Worm (Caenorhabditis elegans): ENCODE measurements around the gene fip-3.
A peak's percentile ranks its signal among the peaks of the same experiment; 100 is the strongest.

The fip-3 gene

ce11 chrIII:8621002-8621401 is 31.7 kb upstream of the fip-3 start:
- TF ChIP-seq nfya-1 (tag; optimal IDR thresholded peaks at IDR 0.05) (peak; percentile 18), mec-3 (tag; optimal IDR thresholded peaks at IDR 0.05; ENCODE audit: borderline replicate concordance) (no peak)

ce11 chrIII:8620259-8620658 is 31.0 kb upstream of the fip-3 start:
- TF ChIP-seq hlh-15 (tag; optimal IDR thresholded peaks at IDR 0.05) (no peak), ama-1 (optimal IDR thresholded peaks at IDR 0.05) (no peak)

DNA sequence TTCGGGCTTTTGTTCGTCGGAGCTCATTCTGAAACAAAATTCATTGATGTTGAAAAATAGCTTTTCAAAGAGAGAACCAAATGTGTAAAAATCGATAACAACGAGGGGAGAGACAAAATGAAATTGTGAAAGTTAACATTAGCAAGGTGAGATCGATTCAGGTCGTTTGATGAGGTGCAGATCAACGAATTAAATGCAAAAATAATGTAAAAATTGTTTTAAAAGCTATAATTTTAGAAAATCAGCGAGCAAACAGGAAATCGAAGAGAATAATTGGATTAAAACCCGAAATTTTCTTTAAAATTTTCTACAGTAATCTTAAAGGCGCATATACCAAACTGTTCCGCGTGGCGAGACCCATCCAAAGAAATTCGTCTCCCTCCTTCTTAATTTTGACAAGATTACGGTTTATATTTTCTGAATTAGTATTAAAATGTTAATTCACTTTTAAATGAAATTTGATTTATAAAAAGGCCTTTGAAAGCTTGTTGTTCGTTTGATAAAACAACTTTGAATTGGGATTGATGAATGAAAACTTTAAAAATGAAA is 29.2 kb upstream of the fip-3 start, which contains the start of gene C13G5.2:
Gene C13G5.2, minus strand, starts transcription at position 51 of the 549 bp plus-strand sequence.
- TF ChIP-seq hlh-15 (tag; optimal IDR thresholded peaks at IDR 0.05) (no peak), pha-2 (tag; optimal IDR thresholded peaks at IDR 0.05) (no peak), unc-55 (GFP tag; optimal IDR thresholded peaks at IDR 0.05) (no peak), unc-42 (tag; optimal IDR thresholded peaks at IDR 0.05) (no peak), eyg-1 (tag; optimal IDR thresholded peaks at IDR 0.05) (no peak), ceh-30 (tag; optimal IDR thresholded peaks at IDR 0.05) (no peak), ceh-14 (tag; optimal IDR thresholded peaks at IDR 0.05) (no peak), elt-4 (tag; optimal IDR thresholded peaks at IDR 0.05) (no peak), sdc-2 (tag; optimal IDR thresholded peaks at IDR 0.05) (no peak), pqm-1 (tag; optimal IDR thresholded peaks at IDR 0.05) (no peak), ztf-16 (tag; optimal IDR thresholded peaks at IDR 0.05) (no peak), T23F11.4 (GFP tag; optimal IDR thresholded peaks at IDR 0.05) (no peak), ceh-45 (GFP tag; IDR thresholded peaks at IDR 0.05) (no peak), fax-1 (tag; optimal IDR thresholded peaks at IDR 0.05) (no peak), madf-2 (tag; optimal IDR thresholded peaks at IDR 0.05) (no peak), pros-1 (tag; optimal IDR thresholded peaks at IDR 0.05) (no peak)

DNA sequence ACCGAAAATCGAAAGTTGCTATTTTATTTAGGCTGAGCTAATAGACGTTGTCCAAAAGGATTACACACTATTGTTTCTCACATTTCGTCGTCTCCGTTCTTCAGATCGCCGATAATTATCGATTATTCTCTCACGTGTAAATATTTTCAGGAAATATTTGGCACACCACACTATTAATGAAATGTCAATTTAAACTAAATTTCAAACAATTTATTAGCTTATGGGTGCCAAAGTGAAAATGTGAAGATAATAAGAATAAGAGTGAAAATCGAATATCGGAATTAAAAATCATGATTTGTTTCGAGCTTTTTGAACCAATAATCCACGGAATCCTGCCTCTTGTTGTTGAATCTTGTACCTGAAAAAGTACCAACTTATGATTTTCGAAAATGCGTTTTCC is 27.3 kb upstream of the fip-3 start, which contains the start of gene C06E1.11:
Gene C06E1.11, minus strand, starts transcription at position 101 of the 400 bp plus-strand sequence.
- TF ChIP-seq ceh-31 (tag; optimal IDR thresholded peaks at IDR 0.05) (no peak), nfya-1 (tag; optimal IDR thresholded peaks at IDR 0.05) (no peak), Y22D7AL.16 (tag; optimal IDR thresholded peaks at IDR 0.05) (no peak)

- TF ChIP-seq npax-4 (tag; optimal IDR thresholded peaks at IDR 0.05) (no peak), hlh-6 (tag; optimal IDR thresholded peaks at IDR 0.05) (no peak), nhr-11 (tag; optimal IDR thresholded peaks at IDR 0.05) (no peak), unc-42 (tag; optimal IDR thresholded peaks at IDR 0.05) (peak; percentile 47), unc-55 (GFP tag; optimal IDR thresholded peaks at IDR 0.05) (no peak), fkh-10 (GFP tag; optimal IDR thresholded peaks at IDR 0.05) (no peak)
Observed at ce11 chrIII:8614490-8614889, 25.2 kb upstream of the fip-3 start, which contains the start of gene rha-2. Gene rha-2 (minus strand): TSS chrIII:8614569.

- TF ChIP-seq nhr-11 (tag; optimal IDR thresholded peaks at IDR 0.05) (no peak), hlh-6 (tag; optimal IDR thresholded peaks at IDR 0.05) (no peak), zip-5 (tag; optimal IDR thresholded peaks at IDR 0.05) (no peak), unc-55 (GFP tag; optimal IDR thresholded peaks at IDR 0.05) (no peak), F13H6.1 (tag; optimal IDR thresholded peaks at IDR 0.05) (no peak), ama-1 (optimal IDR thresholded peaks at IDR 0.05) (no peak), ceh-30 (tag; optimal IDR thresholded peaks at IDR 0.05) (no peak), dve-1 (tag; optimal IDR thresholded peaks at IDR 0.05) (no peak)
Observed at ce11 chrIII:8613573-8613972, 24.3 kb upstream of the fip-3 start.

DNA sequence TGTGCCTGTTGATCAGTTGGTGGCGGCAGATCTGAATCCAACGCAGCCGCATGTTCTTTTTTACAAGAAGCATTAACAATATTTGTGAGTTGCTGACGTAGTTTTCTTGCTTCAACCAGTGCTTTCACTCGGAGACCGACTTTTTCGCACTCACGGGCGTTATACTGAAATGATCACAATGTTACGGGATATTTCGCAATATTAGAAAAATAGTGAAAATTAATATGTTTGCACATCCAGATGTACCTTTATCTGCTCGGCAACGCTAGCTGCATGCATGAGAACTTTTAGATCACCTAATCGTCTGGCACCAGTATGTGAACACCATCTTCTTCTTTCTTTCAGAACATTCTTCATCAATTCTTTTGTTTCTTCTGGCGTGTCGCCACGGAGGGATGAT is 22.0 kb upstream of the fip-3 start:
- TF ChIP-seq ceh-14 (tag; optimal IDR thresholded peaks at IDR 0.05) = no peak
- no peak for TF ChIP-seq fax-1 (tag; optimal IDR thresholded peaks at IDR 0.05)
- no peak for TF ChIP-seq madf-2 (tag; optimal IDR thresholded peaks at IDR 0.05)
- no peak for TF ChIP-seq syd-9 (tag; optimal IDR thresholded peaks at IDR 0.05)
- no peak for TF ChIP-seq hlh-8 (tag; optimal IDR thresholded peaks at IDR 0.05)
- TF ChIP-seq hlh-13 (GFP tag; optimal IDR thresholded peaks at IDR 0.05) = no peak
- no peak for TF ChIP-seq ceh-48 (tag; optimal IDR thresholded peaks at IDR 0.05)
- TF ChIP-seq ama-1 (optimal IDR thresholded peaks at IDR 0.05) = no peak
- TF ChIP-seq nhr-232 (tag; optimal IDR thresholded peaks at IDR 0.05) = no peak
- no peak for TF ChIP-seq pha-4 (tag; optimal IDR thresholded peaks at IDR 0.05)
- no peak for TF ChIP-seq F13H6.1 (tag; optimal IDR thresholded peaks at IDR 0.05)
- TF ChIP-seq tbx-7 (tag; optimal IDR thresholded peaks at IDR 0.05) = no peak
- no peak for TF ChIP-seq ceh-6 (GFP tag; optimal IDR thresholded peaks at IDR 0.05)
- no peak for TF ChIP-seq nhr-11 (tag; optimal IDR thresholded peaks at IDR 0.05)
- TF ChIP-seq ets-4 (tag; optimal IDR thresholded peaks at IDR 0.05) = no peak
- no peak for TF ChIP-seq lin-11 (tag; optimal IDR thresholded peaks at IDR 0.05)
- TF ChIP-seq unc-3 (GFP tag; conservative IDR thresholded peaks at IDR 0.05) = no peak
- no peak for TF ChIP-seq unc-3 (tag; optimal IDR thresholded peaks at IDR 0.05)

All from whole organism, late embryonic.